Worm (Caenorhabditis elegans) whole organism, late embryonic: ENCODE data around the gene C49F5.5.

Source experiments
- C08G9.2 ChIP-seq: sonication (generic microtip); optimal IDR thresholded peaks from 2 replicates; lab custom pipeline; 2016; ENCODE audit warnings: mild to moderate bottlenecking, missing genetic modification characterization, moderate library complexity, missing compliant biosample characterization
- ahr-1 ChIP-seq: sonication (generic microtip); optimal IDR thresholded peaks from 2 replicates; lab custom pipeline; 2016; ENCODE audit warnings: missing genetic modification characterization, missing compliant biosample characterization
- ceh-2 ChIP-seq: sonication (generic microtip); optimal IDR thresholded peaks from 2 replicates; lab custom pipeline; 2016; ENCODE audit warnings: missing genotype, missing genetic modification characterization, missing compliant biosample characterization
- ceh-22 ChIP-seq: sonication (generic microtip); optimal IDR thresholded peaks from 2 replicates; lab custom pipeline; 2017; ENCODE audit warnings: missing biosample characterization, missing genetic modification characterization
- ceh-31 ChIP-seq: sonication (generic microtip); optimal IDR thresholded peaks from 2 replicates; lab custom pipeline; 2016; ENCODE audit warnings: missing genetic modification characterization, missing compliant biosample characterization
- ceh-45 ChIP-seq: fragments of 200-800 bp; sonication (Bioruptor generic); IDR thresholded peaks from 2 replicates; pipeline ENCODE4 v1.3.6; 2022; ENCODE audit warnings: missing genetic modification reagents, missing genetic modification characterization, missing compliant biosample characterization
- ceh-48 ChIP-seq: sonication (generic microtip); optimal IDR thresholded peaks from 2 replicates; lab custom pipeline; 2016; ENCODE audit warnings: missing genetic modification characterization, inconsistent platforms, missing compliant biosample characterization
- ceh-9 ChIP-seq: sonication (generic microtip); optimal IDR thresholded peaks from 2 replicates; lab custom pipeline; 2016; ENCODE audit warnings: mild to moderate bottlenecking, missing genetic modification characterization, inconsistent platforms, missing compliant biosample characterization
- che-1 ChIP-seq: sonication (generic microtip); optimal IDR thresholded peaks from 2 replicates; lab custom pipeline; 2016; ENCODE audit warnings: mild to moderate bottlenecking, missing genetic modification characterization, missing compliant biosample characterization
- dve-1 ChIP-seq: sonication (generic microtip); optimal IDR thresholded peaks from 2 replicates; lab custom pipeline; 2017; ENCODE audit warnings: antibody characterized with exemption, mild to moderate bottlenecking, missing genetic modification characterization, missing compliant biosample characterization
- eyg-1 ChIP-seq: sonication (generic microtip); optimal IDR thresholded peaks from 2 replicates; lab custom pipeline; 2016; ENCODE audit warnings: missing genotype, missing genetic modification characterization, missing compliant biosample characterization
- fkh-10 ChIP-seq: fragments of 150-350 bp; optimal IDR thresholded peaks from 2 replicates; lab custom pipeline; 2014; ENCODE audit warnings: missing biosample characterization, missing genetic modification reagents, missing genetic modification characterization
- hlh-15 ChIP-seq: sonication (generic microtip); optimal IDR thresholded peaks from 2 replicates; lab custom pipeline; 2016; ENCODE audit warnings: missing genetic modification characterization, missing compliant biosample characterization
- hlh-30 ChIP-seq: sonication (generic microtip); optimal IDR thresholded peaks from 2 replicates; lab custom pipeline; 2017; ENCODE audit warnings: antibody characterized with exemption, missing genetic modification characterization, missing compliant biosample characterization; ENCODE audit not compliant: insufficient read depth
- hlh-6 ChIP-seq: sonication (generic microtip); optimal IDR thresholded peaks from 2 replicates; lab custom pipeline; 2016; ENCODE audit warnings: missing genotype, missing genetic modification characterization, missing compliant biosample characterization
- hlh-8 ChIP-seq: sonication (generic microtip); optimal IDR thresholded peaks from 2 replicates; lab custom pipeline; 2016; ENCODE audit warnings: missing genotype, missing genetic modification characterization, missing compliant biosample characterization
- lin-11 ChIP-seq: fragments of 200-800 bp; sonication (Bioruptor generic); optimal IDR thresholded peaks from 2 replicates; lab custom pipeline; 2018; ENCODE audit warnings: mild to moderate bottlenecking, missing genetic modification characterization, missing compliant biosample characterization
- madf-2 ChIP-seq: sonication (generic microtip); optimal IDR thresholded peaks from 2 replicates; lab custom pipeline; 2017; ENCODE audit warnings: missing genetic modification characterization, missing compliant biosample characterization
- mec-3 ChIP-seq: sonication (generic microtip); optimal IDR thresholded peaks from 2 replicates; lab custom pipeline; 2016; ENCODE audit warnings: borderline replicate concordance, missing genetic modification characterization, missing compliant biosample characterization
- nhr-11 ChIP-seq: fragments of 150-350 bp; optimal IDR thresholded peaks from 2 replicates; lab custom pipeline; 2014; ENCODE audit warnings: missing biosample characterization, missing genetic modification characterization
- nhr-232 ChIP-seq: sonication (generic microtip); optimal IDR thresholded peaks from 2 replicates; lab custom pipeline; 2016; ENCODE audit warnings: missing genetic modification characterization, missing compliant biosample characterization
- npax-4 ChIP-seq: sonication (generic microtip); optimal IDR thresholded peaks from 2 replicates; lab custom pipeline; 2016; ENCODE audit warnings: missing genetic modification characterization, missing compliant biosample characterization
- pat-9 ChIP-seq: fragments of 200-800 bp; sonication (Bioruptor generic); optimal IDR thresholded peaks from 2 replicates; lab custom pipeline; 2018; ENCODE audit warnings: mild to moderate bottlenecking, missing genetic modification characterization, moderate library complexity, missing compliant biosample characterization
- pax-1 ChIP-seq: fragments of 150-350 bp; optimal IDR thresholded peaks from 2 replicates; lab custom pipeline; 2014; ENCODE audit warnings: missing biosample characterization, missing genetic modification characterization
- pha-2 ChIP-seq: sonication (generic microtip); optimal IDR thresholded peaks from 2 replicates; lab custom pipeline; 2017; ENCODE audit warnings: mild to moderate bottlenecking, missing genetic modification characterization, missing compliant biosample characterization
- sox-2 ChIP-seq: fragments of 200-800 bp; sonication (Bioruptor generic); IDR thresholded peaks from 2 replicates; pipeline ENCODE4 v1.3.6; 2022; ENCODE audit warnings: missing genetic modification reagents, missing genetic modification characterization, missing compliant biosample characterization
- sox-4 ChIP-seq: sonication (generic microtip); optimal IDR thresholded peaks from 2 replicates; lab custom pipeline; 2017; ENCODE audit warnings: mild to moderate bottlenecking, missing genetic modification characterization, inconsistent platforms, missing compliant biosample characterization
- syd-9 ChIP-seq: sonication (generic microtip); optimal IDR thresholded peaks from 2 replicates; lab custom pipeline; 2016; ENCODE audit warnings: mild to moderate bottlenecking, missing genetic modification characterization, moderate library complexity, missing compliant biosample characterization
- tbx-7 ChIP-seq: sonication (generic microtip); optimal IDR thresholded peaks from 2 replicates; lab custom pipeline; 2016; ENCODE audit warnings: missing genotype, missing genetic modification characterization, missing compliant biosample characterization
- unc-3 ChIP-seq, 2 experiments: fragments of 200-800 bp in 1 of 2; sonication (Bioruptor generic) in 1 of 2; sonication (generic microtip) in 1 of 2; conservative IDR thresholded peaks in 1 of 2; optimal IDR thresholded peaks in 1 of 2; 2 replicates each; pipeline versions ENCODE4 v1.3.6 to Lab custom; 2016 to 2022; ENCODE audit warnings: missing compliant biosample characterization in 2 of 2, missing genetic modification characterization in 2 of 2, missing genetic modification reagents in 1 of 2
- unc-55 ChIP-seq: sonication (generic microtip); optimal IDR thresholded peaks from 2 replicates; lab custom pipeline; 2017; ENCODE audit warnings: missing biosample characterization, missing genetic modification reagents, missing genetic modification characterization
- unc-86 ChIP-seq: sonication (generic microtip); optimal IDR thresholded peaks from 2 replicates; lab custom pipeline; 2016; ENCODE audit warnings: missing genetic modification characterization, missing compliant biosample characterization

C49F5.5 gene

DNA sequence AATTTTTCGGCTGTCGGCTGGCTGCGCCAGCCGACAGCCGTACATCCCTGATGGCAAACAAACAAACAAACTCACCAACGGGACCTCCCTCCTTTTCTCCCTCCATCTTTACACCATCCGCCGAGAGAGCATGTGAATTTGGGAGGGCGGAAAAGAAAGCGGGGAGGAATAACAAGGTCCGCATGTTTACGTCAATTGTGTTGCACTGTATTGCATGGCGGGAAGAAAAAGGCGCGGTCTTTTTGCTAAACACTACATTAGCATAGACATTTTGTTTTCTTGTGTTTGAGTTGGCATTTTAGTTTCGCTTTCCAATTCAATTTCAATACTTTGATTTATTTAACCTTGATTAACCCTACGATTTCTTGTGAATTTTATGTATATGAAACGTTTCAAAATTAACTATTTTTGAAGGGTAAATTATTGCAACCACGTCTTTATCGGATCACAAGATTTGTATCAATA, 1.9 kb downstream of the C49F5.5 start, which contains the start of gene C49F5.6:
Gene C49F5.6 (plus strand): TSS at position 415 of the 465 bp plus-strand sequence.
- TF ChIP-seq eyg-1 (tag; lab: Kevin White, UChicago) (no peak), hlh-15 (tag; lab: Kevin White, UChicago) (no peak), ceh-48 (tag; lab: Kevin White, UChicago) (no peak), hlh-30 (tag; lab: Kevin White, UChicago) (no peak), dve-1 (tag; lab: Kevin White, UChicago) (no peak), ceh-45 (GFP tag; lab: Robert Waterston, UW) (no peak)
- TF ChIP-seq, all 69 proteins: peak for 0

DNA sequence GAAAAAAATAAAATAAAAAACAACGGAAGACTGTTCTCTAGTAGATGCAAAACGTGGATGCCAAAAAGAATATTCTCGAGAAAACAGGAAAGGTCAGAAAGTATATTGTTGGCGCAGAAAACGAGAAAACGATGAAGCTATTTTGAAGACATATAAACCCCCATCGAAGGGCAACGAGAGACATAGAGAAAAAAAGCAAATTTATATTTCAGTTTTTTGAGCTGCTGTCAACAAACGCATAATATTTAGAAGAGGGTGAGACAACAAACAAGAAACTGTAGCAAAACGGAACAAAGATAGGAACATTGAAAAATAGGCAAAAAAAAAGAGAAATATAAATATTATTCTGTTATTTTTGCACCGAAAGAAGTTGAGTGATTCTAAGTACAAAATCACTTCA, 6.3 kb downstream of the C49F5.5 start:
- TF ChIP-seq ceh-48 (tag; lab: Kevin White, UChicago) (no peak), nhr-232 (tag; lab: Kevin White, UChicago) (no peak), tbx-7 (no peak), hlh-6 (tag; lab: Kevin White, UChicago) (no peak)

DNA sequence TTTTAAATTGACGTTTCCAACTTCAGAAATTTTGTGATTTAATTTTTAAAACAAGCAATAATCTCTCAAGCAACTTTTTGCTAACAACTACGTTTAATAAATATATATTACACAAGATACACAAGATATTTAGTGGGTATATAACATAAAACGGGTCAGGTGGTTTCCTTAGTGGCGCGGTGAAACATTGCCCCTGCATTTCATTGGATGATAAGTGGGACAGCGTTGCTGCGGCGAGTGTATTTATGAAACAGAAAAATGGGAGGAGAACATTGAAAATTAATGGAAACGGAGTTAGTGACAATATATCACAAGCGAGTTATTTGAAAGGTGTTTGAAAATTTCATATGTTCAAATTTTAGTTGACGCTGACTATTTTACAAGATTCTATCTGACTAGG, 6.8 kb downstream of the C49F5.5 start:
- no peak for TF ChIP-seq nhr-232 (tag; lab: Kevin White, UChicago)
- TF ChIP-seq ahr-1 (tag; lab: Kevin White, UChicago), result no peak
- no peak for TF ChIP-seq eyg-1 (tag; lab: Kevin White, UChicago)
- TF ChIP-seq ceh-31 (tag; lab: Kevin White, UChicago), result no peak
- TF ChIP-seq madf-2 (tag; lab: Kevin White, UChicago), result no peak
- TF ChIP-seq ceh-45 (GFP tag; lab: Robert Waterston, UW), result no peak
- no peak for TF ChIP-seq npax-4 (tag; lab: Kevin White, UChicago)
- no peak for TF ChIP-seq unc-86 (tag; lab: Kevin White, UChicago)
- no peak for TF ChIP-seq che-1 (tag; lab: Kevin White, UChicago)
- no peak for TF ChIP-seq sox-4
- TF ChIP-seq C08G9.2 (tag; lab: Kevin White, UChicago), result no peak

DNA sequence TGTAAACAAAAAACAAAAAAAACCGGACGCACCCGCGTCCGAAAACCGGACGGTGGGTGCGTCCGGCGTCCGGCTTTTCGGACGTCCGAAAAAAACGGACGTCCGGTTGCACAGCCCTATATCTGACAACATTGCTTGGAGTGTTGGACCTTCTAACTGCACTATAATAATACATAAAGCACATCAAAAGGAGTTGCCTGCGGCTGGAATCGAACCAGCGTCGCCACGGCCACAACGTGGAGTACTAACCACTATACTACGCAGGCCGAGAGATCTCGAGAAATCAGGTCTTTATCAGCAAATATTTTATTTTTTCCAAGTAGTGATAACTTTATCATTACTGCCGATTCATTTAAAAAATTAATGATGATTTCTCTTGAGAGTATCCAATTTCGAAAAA, 7.3 kb downstream of the C49F5.5 start:
- TF ChIP-seq che-1 (tag; lab: Kevin White, UChicago) (no peak), sox-2 (GFP tag; lab: Robert Waterston, UW) (no peak), ceh-2 (tag; lab: Kevin White, UChicago) (no peak), unc-3 (GFP tag; conservative IDR thresholded peaks at IDR 0.05; lab: Robert Waterston, UW) (no peak), unc-3 (tag; optimal IDR thresholded peaks at IDR 0.05; lab: Kevin White, UChicago) (no peak), mec-3 (tag; lab: Kevin White, UChicago) (no peak), tbx-7 (no peak)
- TF ChIP-seq, all 69 proteins: peak for 0

DNA sequence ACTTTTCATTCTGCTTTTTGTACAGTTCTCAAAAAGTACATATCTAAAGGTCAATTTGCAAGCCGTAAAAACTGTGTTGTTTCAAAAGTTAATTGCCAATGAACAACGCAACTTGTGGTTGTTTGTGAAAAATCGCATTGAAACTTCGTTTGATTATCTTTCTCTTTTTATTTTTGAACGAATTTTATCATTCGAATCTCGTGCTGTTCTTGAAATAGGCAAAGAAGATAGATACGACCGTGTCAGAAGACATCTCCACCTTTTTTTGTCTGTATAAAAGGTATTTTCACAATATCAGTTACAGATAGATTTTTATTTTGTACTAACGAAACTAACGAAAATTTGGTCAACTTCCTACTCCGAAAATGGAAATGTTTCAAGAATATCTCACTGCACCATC, 8.5 kb downstream of the C49F5.5 start, which contains the start of gene C49F5.7:
Gene C49F5.7 (plus strand): TSS at position 301 of the 400 bp plus-strand sequence.
- TF ChIP-seq madf-2 (tag; lab: Kevin White, UChicago) (no peak), pat-9 (no peak), ceh-45 (GFP tag; lab: Robert Waterston, UW) (no peak), sox-2 (GFP tag; lab: Robert Waterston, UW) (no peak), ceh-9 (no peak), lin-11 (tag; lab: Kevin White, UChicago) (no peak), eyg-1 (tag; lab: Kevin White, UChicago) (no peak), hlh-15 (tag; lab: Kevin White, UChicago) (no peak), unc-55 (no peak), hlh-8 (tag; lab: Kevin White, UChicago) (no peak), ceh-22 (tag; lab: Kevin White, UChicago) (no peak), dve-1 (tag; lab: Kevin White, UChicago) (no peak), ahr-1 (tag; lab: Kevin White, UChicago) (no peak), C08G9.2 (tag; lab: Kevin White, UChicago) (no peak), syd-9 (tag; lab: Kevin White, UChicago) (no peak), pax-1 (tag; lab: Kevin White, UChicago) (no peak), pha-2 (no peak), tbx-7 (no peak), fkh-10 (GFP tag; lab: Kevin White, UChicago) (no peak), nhr-11 (tag; lab: Kevin White, UChicago) (no peak)
